Worm (Caenorhabditis elegans) whole organism, midembryonic: ENCODE results near the gene C16A3.6.

Source experiments
- cog-1 ChIP-seq: sonication (generic microtip); optimal IDR thresholded peaks from 2 replicates; lab custom pipeline; 2016; ENCODE audit warnings: missing genetic modification characterization, missing compliant biosample characterization
- flt-1 ChIP-seq: fragments of 200-800 bp; sonication (Bioruptor generic); IDR thresholded peaks from 2 replicates; pipeline ENCODE4 v1.3.6; 2022; ENCODE audit warnings: missing genetic modification characterization, missing compliant biosample characterization
- med-1 ChIP-seq: sonication (generic microtip); optimal IDR thresholded peaks from 2 replicates; lab custom pipeline; 2017; ENCODE audit warnings: missing genetic modification characterization, mild to moderate bottlenecking, missing compliant biosample characterization, antibody characterized with exemption, missing genetic modification reagents; ENCODE audit not compliant: insufficient read depth
- tab-1 ChIP-seq: fragments of 200-800 bp; sonication (Bioruptor generic); IDR thresholded peaks from 2 replicates; pipeline ENCODE4 v1.3.6; 2022; ENCODE audit warnings: missing genetic modification characterization, missing compliant biosample characterization

DNA sequence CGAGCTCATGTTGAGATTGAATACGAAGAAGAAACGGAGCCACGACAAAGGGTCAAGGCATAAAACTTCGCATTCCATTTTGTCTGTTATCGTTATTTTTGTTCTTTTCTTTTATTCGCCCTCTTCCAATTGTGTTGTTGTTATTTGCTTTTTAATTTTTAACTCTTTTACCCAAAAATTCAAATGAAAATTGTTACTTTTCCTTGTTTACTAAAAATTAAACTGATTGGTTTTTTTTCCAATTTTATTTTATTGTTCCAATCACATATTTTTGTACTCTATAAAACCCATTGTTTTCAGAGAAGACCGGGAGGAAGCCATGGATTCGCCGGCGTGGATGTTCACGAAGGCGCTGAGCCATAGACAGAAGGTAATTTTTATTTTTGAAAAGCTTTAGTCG lies 1.5 kb downstream of the C16A3.6 start, which contains the start of gene C16A3.5:
- TF ChIP-seq tab-1 (GFP tag; lab: Robert Waterston, UW) = no peak
- no peak for TF ChIP-seq med-1 (GFP tag; lab: Kevin White, UChicago)
- TF ChIP-seq flt-1 = no peak
- no peak for TF ChIP-seq cog-1 (tag; lab: Kevin White, UChicago)
